Worm (Caenorhabditis elegans): Measurements from ENCODE around the gene nhl-3.
"Not testable (repeated sequence)": the region's sequence is repeated elsewhere in the genome, so short reads cannot be mapped to it uniquely, and the experiment has no call there.

Gene nhl-3

ce11 chrII:612361-612760 is 10.4 kb upstream of the nhl-3 start, which contains the start of gene clec-118:
TSS of gene clec-118 (minus strand) at chrII:612461.
- not testable (repeated sequence) for TF ChIP-seq pqm-1 (tag; optimal IDR thresholded peaks at IDR 0.05); unc-62 (GFP tag; optimal IDR thresholded peaks at IDR 0.05); Y116A8C.19 (tag; optimal IDR thresholded peaks at IDR 0.05; ENCODE audit: borderline replicate concordance)

- no peak for TF ChIP-seq nhr-77 (tag; optimal IDR thresholded peaks at IDR 0.05)
- no peak for TF ChIP-seq tlp-1 (tag; optimal IDR thresholded peaks at IDR 0.05)
- TF ChIP-seq rnt-1 (tag; optimal IDR thresholded peaks at IDR 0.05): no peak
- TF ChIP-seq ceh-8 (GFP tag; optimal IDR thresholded peaks at IDR 0.05): no peak
- TF ChIP-seq nhr-19 (GFP tag; conservative IDR thresholded peaks at IDR 0.05): no peak
- TF ChIP-seq ces-1 (GFP tag; optimal IDR thresholded peaks at IDR 0.05): no peak
- TF ChIP-seq pqm-1 (tag; optimal IDR thresholded peaks at IDR 0.05): no peak
- no peak for TF ChIP-seq nhr-12 (tag; optimal IDR thresholded peaks at IDR 0.05)
- TF ChIP-seq unc-62 (GFP tag; optimal IDR thresholded peaks at IDR 0.05): no peak
- no peak for TF ChIP-seq ets-5 (GFP tag; IDR thresholded peaks at IDR 0.05)
- TF ChIP-seq elt-3 (tag; optimal IDR thresholded peaks at IDR 0.05): no peak
- no peak for TF ChIP-seq nhr-237 (tag; optimal IDR thresholded peaks at IDR 0.05)
- no peak for TF ChIP-seq tbx-2 (tag; optimal IDR thresholded peaks at IDR 0.05)
Measured at ce11 chrII:608757-609156, 6.8 kb upstream of the nhl-3 start, which contains the start of gene W04H10.1. TSS of gene W04H10.1 (plus strand) at chrII:609057.

- TF ChIP-seq blmp-1 (tag; optimal IDR thresholded peaks at IDR 0.05): peak; percentile 36
- TF ChIP-seq nhr-11 (tag; optimal IDR thresholded peaks at IDR 0.05): no peak
- peak in 2 of 3 experiments; percentile 20 to 24 for TF ChIP-seq dpl-1 (GFP tag; optimal IDR thresholded peaks at IDR 0.05)
- TF ChIP-seq nhr-90 (tag; optimal IDR thresholded peaks at IDR 0.05; ENCODE audit: poor library complexity): no peak
- peak; percentile 78 for TF ChIP-seq nhr-85 (tag)
- peak; percentile 31 for TF ChIP-seq snu-23 (GFP tag; optimal IDR thresholded peaks at IDR 0.05)
Measured at ce11 chrII:608341-608740, 6.4 kb upstream of the nhl-3 start, which contains the start of gene W04H10.6. TSS of gene W04H10.6 (minus strand) at chrII:608441.

ce11 chrII:606033-606432 is 4.1 kb upstream of the nhl-3 start, which contains the start of gene W04H10.5:
TSS of gene W04H10.5 (plus strand) at chrII:606333.
- TF ChIP-seq unc-30 (tag; optimal IDR thresholded peaks at IDR 0.05) (no peak), ces-1 (GFP tag; optimal IDR thresholded peaks at IDR 0.05) (no peak), swsn-7 (tag; optimal IDR thresholded peaks at IDR 0.05) (no peak), nhr-90 (tag; optimal IDR thresholded peaks at IDR 0.05; ENCODE audit: poor library complexity) (no peak), fkh-8 (tag; optimal IDR thresholded peaks at IDR 0.05) (no peak), lir-3 (tag; optimal IDR thresholded peaks at IDR 0.05; ENCODE audit: poor library complexity) (no peak), aly-2 (tag; optimal IDR thresholded peaks at IDR 0.05) (no peak), hpl-2 (GFP tag; optimal IDR thresholded peaks at IDR 0.05) (no peak)

ce11 chrII:605267-605666 is 3.3 kb upstream of the nhl-3 start, which contains the start of gene W04H10.2:
TSS of gene W04H10.2 (plus strand) at chrII:605567.
- TF ChIP-seq mdl-1 (tag; optimal IDR thresholded peaks at IDR 0.05) (no peak), F16B12.6 (tag; optimal IDR thresholded peaks at IDR 0.05) (no peak), nhr-19 (GFP tag; conservative IDR thresholded peaks at IDR 0.05) (no peak), C34B4.2 (tag; optimal IDR thresholded peaks at IDR 0.05) (no peak), egl-27 (tag; optimal IDR thresholded peaks at IDR 0.05) (no peak), lir-3 (tag; optimal IDR thresholded peaks at IDR 0.05; ENCODE audit: poor library complexity) (no peak), nhr-84 (tag; optimal IDR thresholded peaks at IDR 0.05) (no peak), dsc-1 (tag; optimal IDR thresholded peaks at IDR 0.05) (no peak), C16A3.4 (tag; optimal IDR thresholded peaks at IDR 0.05) (no peak), sox-4 (tag; optimal IDR thresholded peaks at IDR 0.05) (no peak)
